Fruit fly (Drosophila melanogaster) whole organism, prepupa: ENCODE results near the gene cdi.

Experiments used
- CG6854 ChIP-seq: fragments of 200-800 bp; sonication (Bioruptor generic); optimal IDR thresholded peaks from 2 replicates; lab custom pipeline; 2017; ENCODE audit warnings: missing biosample characterization, mild to moderate bottlenecking, missing genetic modification characterization
- Sox14 ChIP-seq: fragments of 200-800 bp; sonication (Bioruptor generic); optimal IDR thresholded peaks from 3 replicates; lab custom pipeline; 2016; ENCODE audit warnings: missing biosample characterization, missing genetic modification characterization
- dsx ChIP-seq: fragments of 200-800 bp; optimal IDR thresholded peaks from 3 replicates; lab custom pipeline; 2019; ENCODE audit warnings: missing biosample characterization, mild to moderate bottlenecking, missing genetic modification characterization, moderate library complexity; ENCODE audit not compliant: poor library complexity, severe bottlenecking
- ss ChIP-seq, 2 experiments: fragments of 200-800 bp; sonication (Bioruptor generic); optimal IDR thresholded peaks; 2 replicates in 1 of 2; 3 replicates in 1 of 2; lab custom pipeline; 2017 to 2018; ENCODE audit warnings: mild to moderate bottlenecking in 2 of 2, missing biosample characterization in 2 of 2, missing genetic modification characterization in 2 of 2, moderate library complexity in 1 of 2

- peak; percentile 46 for TF ChIP-seq dsx (GFP tag; lab: Kevin White, UChicago)
- TF ChIP-seq CG6854 (GFP tag; lab: Kevin White, UChicago) = no peak
- peak in 1 of 2 experiments; percentile 8 for TF ChIP-seq ss (GFP tag; optimal IDR thresholded peaks at IDR 0.05; lab: Kevin White, UChicago)
- peak; percentile 17 for TF ChIP-seq Sox14 (GFP tag; lab: Kevin White, UChicago)
Observed at dm6 chr3R:19079140-19079539, 14.9 kb downstream of the cdi start.
